Fruit fly (Drosophila melanogaster): ENCODE data around the gene CG15631.

- TF ChIP-seq Myc (optimal IDR thresholded peaks at IDR 0.05) (no peak), psq (optimal IDR thresholded peaks at IDR 0.05) (no peak), insv (optimal IDR thresholded peaks at IDR 0.05) (no peak)
Observed at dm6 chr2L:4698837-4699236, 35.4 kb downstream of the CG15631 start.

All from Kc167 (cell line).